Worm (Caenorhabditis elegans) whole organism, early embryonic: ENCODE results near the gene tat-4.

ENCODE experiments used
- B0310.2 ChIP-seq: sonication (generic microtip); optimal IDR thresholded peaks from 2 replicates; lab custom pipeline; 2016; ENCODE audit warnings: mild to moderate bottlenecking, missing genetic modification characterization, missing compliant biosample characterization
- F13C5.2 ChIP-seq: sonication (generic microtip); optimal IDR thresholded peaks from 2 replicates; lab custom pipeline; 2017; ENCODE audit warnings: mild to moderate bottlenecking, missing genetic modification characterization, inconsistent platforms, missing compliant biosample characterization
- aly-1 ChIP-seq: sonication (generic microtip); optimal IDR thresholded peaks from 2 replicates; lab custom pipeline; 2016; ENCODE audit warnings: missing genetic modification characterization, missing compliant biosample characterization
- ama-1 ChIP-seq: fragments of 150-350 bp; optimal IDR thresholded peaks from 2 replicates; lab custom pipeline; 2014
- ceh-13 ChIP-seq: fragments of 200-800 bp; sonication (Bioruptor generic); optimal IDR thresholded peaks from 2 replicates; lab custom pipeline; 2018; ENCODE audit warnings: mild to moderate bottlenecking, missing genetic modification characterization, missing compliant biosample characterization
- ceh-36 ChIP-seq: sonication (generic microtip); optimal IDR thresholded peaks from 2 replicates; lab custom pipeline; 2016; ENCODE audit warnings: missing genetic modification characterization, inconsistent platforms, missing compliant biosample characterization
- ets-7 ChIP-seq: sonication (generic microtip); optimal IDR thresholded peaks from 2 replicates; lab custom pipeline; 2016; ENCODE audit warnings: missing genotype, missing genetic modification characterization, missing compliant biosample characterization
- flt-1 ChIP-seq: fragments of 200-800 bp; sonication (Bioruptor generic); IDR thresholded peaks from 2 replicates; pipeline ENCODE4 v1.3.6; 2022; ENCODE audit warnings: missing genetic modification characterization, missing compliant biosample characterization
- hmbx-1 ChIP-seq: sonication (generic microtip); optimal IDR thresholded peaks from 2 replicates; lab custom pipeline; 2016; ENCODE audit warnings: mild to moderate bottlenecking, missing genetic modification characterization, missing compliant biosample characterization
- hmg-4 ChIP-seq: fragments of 200-800 bp; sonication (Bioruptor generic); optimal IDR thresholded peaks from 2 replicates; lab custom pipeline; 2018; ENCODE audit warnings: mild to moderate bottlenecking, missing genetic modification characterization, missing compliant biosample characterization
- hnd-1 ChIP-seq: sonication (generic microtip); optimal IDR thresholded peaks from 2 replicates; lab custom pipeline; 2016; ENCODE audit warnings: missing genetic modification characterization, missing compliant biosample characterization
- pes-1 ChIP-seq: fragments of 200-800 bp; sonication (Bioruptor generic); IDR thresholded peaks from 2 replicates; pipeline ENCODE4 v1.3.6; 2022; ENCODE audit warnings: missing genetic modification reagents, missing genetic modification characterization, missing compliant biosample characterization
- scrt-1 ChIP-seq: fragments of 200-800 bp; sonication (Bioruptor generic); IDR thresholded peaks from 2 replicates; pipeline ENCODE4 v1.3.6; 2022; ENCODE audit warnings: missing genetic modification characterization, missing compliant biosample characterization
- sea-1 ChIP-seq: fragments of 200-800 bp; sonication (Bioruptor generic); conservative IDR thresholded peaks from 2 replicates; pipeline ENCODE4 v1.3.6; 2022; ENCODE audit warnings: missing genetic modification characterization, missing compliant biosample characterization
- tbx-11 ChIP-seq: fragments of 200-800 bp; sonication (Bioruptor generic); IDR thresholded peaks from 2 replicates; pipeline ENCODE4 v1.3.6; 2022; ENCODE audit warnings: missing genetic modification characterization, missing compliant biosample characterization
- tbx-37 ChIP-seq: fragments of 200-800 bp; sonication (Bioruptor generic); conservative IDR thresholded peaks from 2 replicates; pipeline ENCODE4 v1.3.6; 2022; ENCODE audit warnings: missing genetic modification reagents, missing genetic modification characterization, missing compliant biosample characterization
- tra-4 ChIP-seq: sonication (generic microtip); optimal IDR thresholded peaks from 2 replicates; lab custom pipeline; 2017; ENCODE audit warnings: missing genetic modification characterization, missing compliant biosample characterization

Gene tat-4

ce11 chrII:6223755-6224154, 20.3 kb downstream of the tat-4 start:
- TF ChIP-seq B0310.2 (tag; lab: Kevin White, UChicago): no peak
- TF ChIP-seq scrt-1 (GFP tag; lab: Robert Waterston, UW): no peak

- TF ChIP-seq hnd-1 (tag; lab: Kevin White, UChicago) (no peak), hmbx-1 (tag; lab: Kevin White, UChicago) (no peak), ama-1 (lab: Kevin White, UChicago) (no peak), B0310.2 (tag; lab: Kevin White, UChicago) (no peak), flt-1 (no peak), ets-7 (tag; lab: Kevin White, UChicago) (no peak), tra-4 (no peak), ceh-13 (GFP tag; lab: Kevin White, UChicago) (no peak), sea-1 (GFP tag; lab: Robert Waterston, UW) (no peak), aly-1 (tag; lab: Kevin White, UChicago) (no peak), tbx-11 (GFP tag; lab: Robert Waterston, UW) (no peak), scrt-1 (GFP tag; lab: Robert Waterston, UW) (no peak), pes-1 (no peak)
These were observed 21.5 kb downstream of the tat-4 start, which contains the start of gene C30B5.6 for ce11 chrII:6222558-6222957. TSS of gene C30B5.6 (minus strand) at chrII:6222658.

- TF ChIP-seq B0310.2 (tag; lab: Kevin White, UChicago) (no peak), hmg-4 (GFP tag; lab: Kevin White, UChicago) (no peak), hnd-1 (tag; lab: Kevin White, UChicago) (no peak), scrt-1 (GFP tag; lab: Robert Waterston, UW) (no peak), tbx-37 (GFP tag; lab: Robert Waterston, UW) (no peak), ama-1 (lab: Kevin White, UChicago) (no peak), F13C5.2 (no peak), flt-1 (no peak), hmbx-1 (tag; lab: Kevin White, UChicago) (no peak), aly-1 (tag; lab: Kevin White, UChicago) (no peak), ceh-13 (GFP tag; lab: Kevin White, UChicago) (no peak), sea-1 (GFP tag; lab: Robert Waterston, UW) (no peak), tbx-11 (GFP tag; lab: Robert Waterston, UW) (no peak), pes-1 (no peak), ceh-36 (tag; lab: Kevin White, UChicago) (no peak), ets-7 (tag; lab: Kevin White, UChicago) (no peak), tra-4 (no peak)
These were observed 22.6 kb downstream of the tat-4 start for ce11 chrII:6221470-6221869.

ce11 chrII:6219346-6219745, 24.7 kb downstream of the tat-4 start, which contains the start of gene mks-2:
TSS of gene mks-2 (minus strand) at chrII:6219446.
- no peak for TF ChIP-seq scrt-1 (GFP tag; lab: Robert Waterston, UW)
- no peak for TF ChIP-seq ceh-13 (GFP tag; lab: Kevin White, UChicago)
- no peak for TF ChIP-seq ama-1 (lab: Kevin White, UChicago)
- no peak for TF ChIP-seq ets-7 (tag; lab: Kevin White, UChicago)
- TF ChIP-seq ceh-36 (tag; lab: Kevin White, UChicago): no peak
- TF ChIP-seq tra-4: no peak
- TF ChIP-seq hmbx-1 (tag; lab: Kevin White, UChicago): no peak
- no peak for TF ChIP-seq tbx-11 (GFP tag; lab: Robert Waterston, UW)
- no peak for TF ChIP-seq sea-1 (GFP tag; lab: Robert Waterston, UW)
- no peak for TF ChIP-seq hnd-1 (tag; lab: Kevin White, UChicago)
- no peak for TF ChIP-seq F13C5.2

ce11 chrII:6208116-6208515, 36.0 kb downstream of the tat-4 start, which contains the start of gene daf-37:
TSS of gene daf-37 (minus strand) at chrII:6208216.
- no peak for TF ChIP-seq ama-1 (lab: Kevin White, UChicago)
- TF ChIP-seq tbx-37 (GFP tag; lab: Robert Waterston, UW): no peak
- TF ChIP-seq ceh-13 (GFP tag; lab: Kevin White, UChicago): no peak
- TF ChIP-seq hnd-1 (tag; lab: Kevin White, UChicago): no peak
- no peak for TF ChIP-seq sea-1 (GFP tag; lab: Robert Waterston, UW)
- no peak for TF ChIP-seq tbx-11 (GFP tag; lab: Robert Waterston, UW)
- TF ChIP-seq B0310.2 (tag; lab: Kevin White, UChicago): no peak
- TF ChIP-seq ceh-36 (tag; lab: Kevin White, UChicago): no peak
- TF ChIP-seq F13C5.2: no peak
- no peak for TF ChIP-seq hmg-4 (GFP tag; lab: Kevin White, UChicago)
- TF ChIP-seq aly-1 (tag; lab: Kevin White, UChicago): no peak
- no peak for TF ChIP-seq pes-1
- TF ChIP-seq hmbx-1 (tag; lab: Kevin White, UChicago): no peak
- no peak for TF ChIP-seq scrt-1 (GFP tag; lab: Robert Waterston, UW)
- no peak for TF ChIP-seq tra-4
- TF ChIP-seq ets-7 (tag; lab: Kevin White, UChicago): no peak
- no peak for TF ChIP-seq flt-1

ce11 chrII:6207252-6207651, 36.8 kb downstream of the tat-4 start:
- TF ChIP-seq ceh-36 (tag; lab: Kevin White, UChicago) (no peak), hnd-1 (tag; lab: Kevin White, UChicago) (no peak), pes-1 (no peak), hmbx-1 (tag; lab: Kevin White, UChicago) (no peak), B0310.2 (tag; lab: Kevin White, UChicago) (no peak), ets-7 (tag; lab: Kevin White, UChicago) (no peak), sea-1 (GFP tag; lab: Robert Waterston, UW) (no peak), flt-1 (no peak), hmg-4 (GFP tag; lab: Kevin White, UChicago) (no peak)

- TF ChIP-seq flt-1: no peak
- TF ChIP-seq B0310.2 (tag; lab: Kevin White, UChicago): no peak
- no peak for TF ChIP-seq tbx-11 (GFP tag; lab: Robert Waterston, UW)
- no peak for TF ChIP-seq tra-4
- TF ChIP-seq F13C5.2: no peak
- no peak for TF ChIP-seq scrt-1 (GFP tag; lab: Robert Waterston, UW)
- TF ChIP-seq tbx-37 (GFP tag; lab: Robert Waterston, UW): no peak
- no peak for TF ChIP-seq hmg-4 (GFP tag; lab: Kevin White, UChicago)
- TF ChIP-seq ceh-36 (tag; lab: Kevin White, UChicago): no peak
- no peak for TF ChIP-seq ets-7 (tag; lab: Kevin White, UChicago)
- no peak for TF ChIP-seq hnd-1 (tag; lab: Kevin White, UChicago)
- no peak for TF ChIP-seq pes-1
- no peak for TF ChIP-seq sea-1 (GFP tag; lab: Robert Waterston, UW)
- TF ChIP-seq ama-1 (lab: Kevin White, UChicago): no peak
- no peak for TF ChIP-seq ceh-13 (GFP tag; lab: Kevin White, UChicago)
- TF ChIP-seq aly-1 (tag; lab: Kevin White, UChicago): no peak
- no peak for TF ChIP-seq hmbx-1 (tag; lab: Kevin White, UChicago)
These were observed 41.2 kb downstream of the tat-4 start, which contains the start of gene C30B5.17 for ce11 chrII:6202910-6203309. TSS of gene C30B5.17 (minus strand) at chrII:6203010.
